Worm (Caenorhabditis elegans) whole organism, mixed stage, embryonic: ENCODE results near the gene sre-18.
A peak's percentile ranks its signal among the peaks of the same experiment; 100 is the strongest.

Experiments used
- M03D4.4 ChIP-seq: sonication (generic microtip); optimal IDR thresholded peaks from 2 replicates; lab custom pipeline; 2017; ENCODE audit warnings: mild to moderate bottlenecking, missing genetic modification characterization, missing compliant biosample characterization
- blmp-1 ChIP-seq: fragments of 150-350 bp; optimal IDR thresholded peaks from 2 replicates; lab custom pipeline; 2014; ENCODE audit warnings: missing biosample characterization, missing genetic modification characterization
- ceh-39 ChIP-seq: fragments of 150-350 bp; optimal IDR thresholded peaks from 2 replicates; lab custom pipeline; 2014; ENCODE audit warnings: missing biosample characterization, missing genetic modification characterization
- ceh-43 ChIP-seq: fragments of 200-800 bp; sonication (Bioruptor generic); optimal IDR thresholded peaks from 2 replicates; lab custom pipeline; 2018; ENCODE audit warnings: mild to moderate bottlenecking, missing genetic modification characterization, moderate library complexity, missing compliant biosample characterization
- ceh-83 ChIP-seq: fragments of 200-800 bp; sonication (Bioruptor generic); optimal IDR thresholded peaks from 2 replicates; lab custom pipeline; 2018; ENCODE audit warnings: mild to moderate bottlenecking, missing genetic modification characterization, missing compliant biosample characterization
- ces-1 ChIP-seq: fragments of 150-350 bp; optimal IDR thresholded peaks from 2 replicates; lab custom pipeline; 2014; ENCODE audit warnings: missing biosample characterization, missing genetic modification reagents, missing genetic modification characterization
- cnd-1 ChIP-seq: fragments of 200-800 bp; sonication (Bioruptor generic); optimal IDR thresholded peaks from 2 replicates; lab custom pipeline; 2018; ENCODE audit warnings: mild to moderate bottlenecking, missing genetic modification characterization, missing compliant biosample characterization
- elt-1 ChIP-seq: sonication (generic microtip); optimal IDR thresholded peaks from 2 replicates; lab custom pipeline; 2017; ENCODE audit warnings: missing genetic modification characterization, mild to moderate bottlenecking, missing compliant biosample characterization, antibody characterized with exemption, moderate library complexity, borderline replicate concordance; ENCODE audit not compliant: insufficient read depth
- flh-1 ChIP-seq: fragments of 200-800 bp; sonication (Bioruptor generic); optimal IDR thresholded peaks from 2 replicates; lab custom pipeline; 2018; ENCODE audit warnings: mild to moderate bottlenecking, missing genetic modification characterization, moderate library complexity, missing compliant biosample characterization
- hlh-1 ChIP-seq: fragments of 150-350 bp; optimal IDR thresholded peaks from 2 replicates; lab custom pipeline; 2014; ENCODE audit warnings: missing biosample characterization, missing genetic modification reagents, missing genetic modification characterization
- lsy-2 ChIP-seq: fragments of 150-350 bp; optimal IDR thresholded peaks from 2 replicates; lab custom pipeline; 2014; ENCODE audit warnings: missing biosample characterization, missing genetic modification characterization
- mab-5 ChIP-seq: fragments of 150-350 bp; optimal IDR thresholded peaks from 2 replicates; lab custom pipeline; 2014; ENCODE audit warnings: missing biosample characterization, missing genetic modification characterization
- mep-1 ChIP-seq: fragments of 150-350 bp; optimal IDR thresholded peaks from 2 replicates; lab custom pipeline; 2017; ENCODE audit warnings: missing biosample characterization, missing genetic modification reagents, missing genetic modification characterization, inconsistent platforms
- mls-2 ChIP-seq: sonication (generic microtip); optimal IDR thresholded peaks from 2 replicates; lab custom pipeline; 2016; ENCODE audit warnings: mild to moderate bottlenecking, missing genetic modification characterization, moderate library complexity, missing compliant biosample characterization
- nhr-12 ChIP-seq: fragments of 150-350 bp; optimal IDR thresholded peaks from 2 replicates; lab custom pipeline; 2014; ENCODE audit warnings: missing biosample characterization, missing genetic modification characterization
- nhr-28 ChIP-seq: fragments of 150-350 bp; optimal IDR thresholded peaks from 2 replicates; lab custom pipeline; 2014; ENCODE audit warnings: missing biosample characterization, missing genetic modification characterization
- nhr-76 ChIP-seq: sonication (generic microtip); optimal IDR thresholded peaks from 2 replicates; lab custom pipeline; 2017; ENCODE audit warnings: missing biosample characterization, missing genetic modification characterization
- pha-4 ChIP-seq: fragments of 150-350 bp; optimal IDR thresholded peaks from 2 replicates; lab custom pipeline; 2018; ENCODE audit warnings: missing biosample characterization, missing genetic modification reagents, missing genetic modification characterization
- sem-2 ChIP-seq: fragments of 200-800 bp; sonication (Bioruptor generic); optimal IDR thresholded peaks from 2 replicates; lab custom pipeline; 2018; ENCODE audit warnings: mild to moderate bottlenecking, missing genetic modification characterization, missing compliant biosample characterization
- snpc-4 ChIP-seq: fragments of 150-350 bp; optimal IDR thresholded peaks from 2 replicates; lab custom pipeline; 2014; ENCODE audit warnings: missing biosample characterization, missing genetic modification characterization
- sptf-1 ChIP-seq: sonication (generic microtip); optimal IDR thresholded peaks from 2 replicates; lab custom pipeline; 2017; ENCODE audit warnings: mild to moderate bottlenecking, missing genetic modification characterization, moderate library complexity, missing compliant biosample characterization
- unc-120 ChIP-seq: sonication (generic microtip); optimal IDR thresholded peaks from 2 replicates; lab custom pipeline; 2017; ENCODE audit warnings: missing genetic modification characterization, missing compliant biosample characterization; ENCODE audit not compliant: poor library complexity, severe bottlenecking
- unc-39 ChIP-seq: fragments of 150-350 bp; optimal IDR thresholded peaks from 2 replicates; lab custom pipeline; 2014; ENCODE audit warnings: missing biosample characterization, missing genetic modification characterization
- unc-62 ChIP-seq: fragments of 150-350 bp; optimal IDR thresholded peaks from 2 replicates; lab custom pipeline; 2014; ENCODE audit warnings: missing biosample characterization, missing genetic modification reagents, missing genetic modification characterization
- zip-8 ChIP-seq: fragments of 150-350 bp; optimal IDR thresholded peaks from 2 replicates; lab custom pipeline; 2014; ENCODE audit warnings: missing biosample characterization, missing genetic modification characterization
- ztf-11 ChIP-seq: fragments of 150-350 bp; optimal IDR thresholded peaks from 2 replicates; lab custom pipeline; 2014; ENCODE audit warnings: missing biosample characterization, missing genetic modification characterization

The sre-18 gene

ce11 chrIV:12217142-12217541 is 12.4 kb downstream of the sre-18 start:
- TF ChIP-seq hlh-1 (tag; lab: Kevin White, UChicago) (no peak), unc-62 (GFP tag; lab: Kevin White, UChicago) (peak; percentile 21), ceh-43 (GFP tag; lab: Kevin White, UChicago) (peak; percentile 40)
- TF ChIP-seq, all 35 proteins: peak for 2

- no peak for TF ChIP-seq zip-8
- peak; percentile 87 for TF ChIP-seq hlh-1 (tag; lab: Kevin White, UChicago)
- TF ChIP-seq, all 35 proteins: peak for 1
Observed at ce11 chrIV:12215762-12216295, 13.8 kb downstream of the sre-18 start, which contains the start of gene phy-2. phy-2 (minus strand) TSS chrIV:12215987.

- no peak for TF ChIP-seq flh-1 (GFP tag; lab: Kevin White, UChicago)
- TF ChIP-seq nhr-28 (tag; lab: Kevin White, UChicago) = no peak
- TF ChIP-seq zip-8 = no peak
- TF ChIP-seq ztf-11 (tag; lab: Kevin White, UChicago) = no peak
- no peak for TF ChIP-seq mep-1
- TF ChIP-seq nhr-12 (tag; lab: Kevin White, UChicago) = no peak
- TF ChIP-seq sem-2 (GFP tag; lab: Kevin White, UChicago) = no peak
- TF ChIP-seq blmp-1 (tag; lab: Kevin White, UChicago) = no peak
- TF ChIP-seq elt-1 = no peak
- TF ChIP-seq unc-62 (GFP tag; lab: Kevin White, UChicago) = no peak
- no peak for TF ChIP-seq nhr-76 (tag; lab: Kevin White, UChicago)
- no peak for TF ChIP-seq hlh-1 (tag; lab: Kevin White, UChicago)
- TF ChIP-seq ceh-43 (GFP tag; lab: Kevin White, UChicago) = no peak
- no peak for TF ChIP-seq cnd-1
- TF ChIP-seq, all 35 proteins: peak for 0
Observed at ce11 chrIV:12212814-12213213, 16.8 kb downstream of the sre-18 start.

- TF ChIP-seq pha-4 = no peak
- TF ChIP-seq unc-120 = no peak
- no peak for TF ChIP-seq zip-8
- no peak for TF ChIP-seq ceh-39 (tag; lab: Kevin White, UChicago)
- TF ChIP-seq snpc-4 (tag; lab: Kevin White, UChicago) = no peak
- no peak for TF ChIP-seq sem-2 (GFP tag; lab: Kevin White, UChicago)
- no peak for TF ChIP-seq nhr-28 (tag; lab: Kevin White, UChicago)
- TF ChIP-seq elt-1 = no peak
- no peak for TF ChIP-seq unc-39 (tag; lab: Kevin White, UChicago)
- no peak for TF ChIP-seq mls-2 (tag; lab: Kevin White, UChicago)
- TF ChIP-seq ces-1 (GFP tag; lab: Kevin White, UChicago) = no peak
- TF ChIP-seq lsy-2 (tag; lab: Kevin White, UChicago) = no peak
- no peak for TF ChIP-seq mab-5 (tag; lab: Kevin White, UChicago)
- TF ChIP-seq ceh-83 (GFP tag; lab: Kevin White, UChicago) = no peak
Observed at ce11 chrIV:12211292-12211691, 18.3 kb downstream of the sre-18 start.

- TF ChIP-seq mep-1 = peak; percentile 14
- TF ChIP-seq elt-1 = no peak
- peak; percentile 50 for TF ChIP-seq lsy-2 (tag; lab: Kevin White, UChicago)
Observed at ce11 chrIV:12208984-12209676, 20.4 kb downstream of the sre-18 start, which contains the start of the genes marb-1 and F35G2.3. marb-1 (minus strand) TSS chrIV:12209010. F35G2.3 (plus strand) TSS chrIV:12209626.

- TF ChIP-seq flh-1 (GFP tag; lab: Kevin White, UChicago) (no peak), sptf-1 (tag; lab: Kevin White, UChicago) (no peak), nhr-12 (tag; lab: Kevin White, UChicago) (no peak), M03D4.4 (tag; lab: Kevin White, UChicago) (no peak), nhr-76 (tag; lab: Kevin White, UChicago) (no peak), mls-2 (tag; lab: Kevin White, UChicago) (no peak), ceh-39 (tag; lab: Kevin White, UChicago) (no peak), blmp-1 (tag; lab: Kevin White, UChicago) (no peak), ztf-11 (tag; lab: Kevin White, UChicago) (no peak)
Observed at ce11 chrIV:12207873-12208272, 21.7 kb downstream of the sre-18 start.
